1 worm cellular context compared by ENCODE assay signal in genomic region chrII:6838270-6838878, ce11.
A peak's percentile ranks its signal among the peaks of the same experiment; 100 is the strongest.
TF ChIP-seq lines count a peak whose summit lies in the region.

No protein-coding gene starts in this region.

TF ChIP-seq in whole organism, L1 larva, 84 proteins besides CTCF, POLR2A, EP300 and RAD21 (continued from another document):
- TF ChIP-seq nhr-47 (tag; optimal IDR thresholded peaks at IDR 0.05; lab: Kevin White, UChicago) (no peak), pqm-1 (tag; optimal IDR thresholded peaks at IDR 0.05; lab: Kevin White, UChicago) (no peak), mep-1 (tag; optimal IDR thresholded peaks at IDR 0.05; lab: Kevin White, UChicago) (peak; percentile 0), C34B4.2 (tag; optimal IDR thresholded peaks at IDR 0.05; lab: Kevin White, UChicago) (no peak), sox-4 (tag; optimal IDR thresholded peaks at IDR 0.05; lab: Kevin White, UChicago) (no peak), C04F5.9 (tag; optimal IDR thresholded peaks at IDR 0.05; lab: Kevin White, UChicago) (no peak), nhr-77 (tag; optimal IDR thresholded peaks at IDR 0.05; lab: Kevin White, UChicago) (no peak), grh-1 (GFP tag; IDR thresholded peaks at IDR 0.05; lab: Robert Waterston, UW) (no peak), mdl-1 (tag; optimal IDR thresholded peaks at IDR 0.05; lab: Kevin White, UChicago) (peak in 1 of 2 experiments; percentile 8), xbp-1 (tag; optimal IDR thresholded peaks at IDR 0.05; lab: Kevin White, UChicago) (no peak), C16A3.4 (tag; optimal IDR thresholded peaks at IDR 0.05; lab: Kevin White, UChicago) (no peak), snpc-4 (tag; optimal IDR thresholded peaks at IDR 0.05; lab: Kevin White, UChicago) (no peak), nhr-11 (tag; optimal IDR thresholded peaks at IDR 0.05; lab: Kevin White, UChicago) (no peak), aha-1 (tag; optimal IDR thresholded peaks at IDR 0.05; lab: Kevin White, UChicago) (no peak), unc-86 (tag; optimal IDR thresholded peaks at IDR 0.05; lab: Kevin White, UChicago) (no peak), fkh-10 (GFP tag; optimal IDR thresholded peaks at IDR 0.05; lab: Kevin White, UChicago) (no peak), nhr-76 (tag; optimal IDR thresholded peaks at IDR 0.05; lab: Kevin White, UChicago) (no peak), aly-2 (tag; optimal IDR thresholded peaks at IDR 0.05; lab: Kevin White, UChicago) (no peak), irx-1 (tag; optimal IDR thresholded peaks at IDR 0.05; lab: Kevin White, UChicago) (no peak), lin-15B (tag; optimal IDR thresholded peaks at IDR 0.05; lab: Kevin White, UChicago) (no peak), mef-2 (tag; optimal IDR thresholded peaks at IDR 0.05; lab: Kevin White, UChicago) (no peak), ztf-4 (tag; optimal IDR thresholded peaks at IDR 0.05; lab: Kevin White, UChicago) (no peak), unc-62 (GFP tag; optimal IDR thresholded peaks at IDR 0.05; lab: Kevin White, UChicago) (no peak), tlp-1 (tag; optimal IDR thresholded peaks at IDR 0.05; lab: Kevin White, UChicago) (no peak), mab-9 (GFP tag; IDR thresholded peaks at IDR 0.05; lab: Robert Waterston, UW) (peak; percentile 55; the same call in 1 of the 2 replicates), ceh-90 (tag; optimal IDR thresholded peaks at IDR 0.05; lab: Kevin White, UChicago) (no peak), snu-23 (GFP tag; optimal IDR thresholded peaks at IDR 0.05; lab: Kevin White, UChicago) (no peak), swsn-7 (tag; optimal IDR thresholded peaks at IDR 0.05; lab: Kevin White, UChicago) (no peak), nhr-28 (tag; optimal IDR thresholded peaks at IDR 0.05; lab: Kevin White, UChicago) (no peak), ztf-11 (tag; optimal IDR thresholded peaks at IDR 0.05; lab: Kevin White, UChicago) (no peak), lin-39 (tag; optimal IDR thresholded peaks at IDR 0.05; lab: Kevin White, UChicago) (no peak), ceh-82 (tag; optimal IDR thresholded peaks at IDR 0.05; lab: Kevin White, UChicago) (no peak), nhr-84 (tag; optimal IDR thresholded peaks at IDR 0.05; lab: Kevin White, UChicago) (no peak), ama-1 (optimal IDR thresholded peaks at IDR 0.05; lab: Kevin White, UChicago) (no peak), nhr-237 (tag; optimal IDR thresholded peaks at IDR 0.05; lab: Kevin White, UChicago) (no peak), lin-35 (GFP tag; optimal IDR thresholded peaks at IDR 0.05; lab: Kevin White, UChicago) (no peak), blmp-1 (tag; optimal IDR thresholded peaks at IDR 0.05; lab: Kevin White, UChicago) (peak; percentile 67), unc-30 (tag; optimal IDR thresholded peaks at IDR 0.05; lab: Kevin White, UChicago) (no peak), fos-1 (tag; optimal IDR thresholded peaks at IDR 0.05; lab: Kevin White, UChicago) (no peak), vab-15 (tag; optimal IDR thresholded peaks at IDR 0.05; lab: Kevin White, UChicago) (peak; percentile 41), nhr-85 (tag; lab: Kevin White, UChicago) (no peak), rnt-1 (tag; optimal IDR thresholded peaks at IDR 0.05; lab: Kevin White, UChicago) (no peak), hlh-4 (tag; optimal IDR thresholded peaks at IDR 0.05; lab: Kevin White, UChicago) (no peak), nhr-90 (tag; optimal IDR thresholded peaks at IDR 0.05; lab: Kevin White, UChicago; ENCODE audit: poor library complexity) (no peak), unc-98 (GFP tag; IDR thresholded peaks at IDR 0.05; lab: Robert Waterston, UW) (no peak), elt-2 (tag; optimal IDR thresholded peaks at IDR 0.05; lab: Kevin White, UChicago) (no peak), lir-3 (tag; optimal IDR thresholded peaks at IDR 0.05; lab: Kevin White, UChicago; ENCODE audit: poor library complexity) (no peak), nhr-12 (tag; optimal IDR thresholded peaks at IDR 0.05; lab: Kevin White, UChicago) (no peak), dpl-1 (GFP tag; optimal IDR thresholded peaks at IDR 0.05; lab: Kevin White, UChicago) (no peak), sup-37 (GFP tag; optimal IDR thresholded peaks at IDR 0.05; lab: Kevin White, UChicago) (no peak), hpl-2 (GFP tag; optimal IDR thresholded peaks at IDR 0.05; lab: Kevin White, UChicago) (no peak), egl-13 (tag; optimal IDR thresholded peaks at IDR 0.05; lab: Kevin White, UChicago) (no peak), pax-3 (tag; optimal IDR thresholded peaks at IDR 0.05; lab: Kevin White, UChicago) (no peak), alr-1 (tag; optimal IDR thresholded peaks at IDR 0.05; lab: Kevin White, UChicago; ENCODE audit: borderline replicate concordance) (no peak), lsy-2 (tag; optimal IDR thresholded peaks at IDR 0.05; lab: Kevin White, UChicago) (no peak), nhr-19 (GFP tag; conservative IDR thresholded peaks at IDR 0.05; lab: Robert Waterston, UW) (no peak), pag-3 (tag; optimal IDR thresholded peaks at IDR 0.05; lab: Kevin White, UChicago; ENCODE audit: borderline replicate concordance, insufficient read depth) (no peak), efl-3 (GFP tag; optimal IDR thresholded peaks at IDR 0.05; lab: Kevin White, UChicago) (no peak), fkh-4 (tag; optimal IDR thresholded peaks at IDR 0.05; lab: Kevin White, UChicago; ENCODE audit: borderline replicate concordance) (no peak), nhr-71 (tag; optimal IDR thresholded peaks at IDR 0.05; lab: Kevin White, UChicago) (peak; percentile 15), hlh-17 (GFP tag; optimal IDR thresholded peaks at IDR 0.05; lab: Kevin White, UChicago; ENCODE audit: borderline replicate concordance) (no peak), zip-4 (GFP tag; optimal IDR thresholded peaks at IDR 0.05; lab: Kevin White, UChicago) (no peak), egl-27 (tag; optimal IDR thresholded peaks at IDR 0.05; lab: Kevin White, UChicago) (peak; percentile 72 to 84), ces-1 (GFP tag; optimal IDR thresholded peaks at IDR 0.05; lab: Kevin White, UChicago) (no peak), F16B12.6 (tag; optimal IDR thresholded peaks at IDR 0.05; lab: Kevin White, UChicago) (no peak), sptf-1 (tag; optimal IDR thresholded peaks at IDR 0.05; lab: Kevin White, UChicago) (no peak)
